Fruit fly (Drosophila melanogaster): Measurements from ENCODE around the gene CG31459.

DNA sequence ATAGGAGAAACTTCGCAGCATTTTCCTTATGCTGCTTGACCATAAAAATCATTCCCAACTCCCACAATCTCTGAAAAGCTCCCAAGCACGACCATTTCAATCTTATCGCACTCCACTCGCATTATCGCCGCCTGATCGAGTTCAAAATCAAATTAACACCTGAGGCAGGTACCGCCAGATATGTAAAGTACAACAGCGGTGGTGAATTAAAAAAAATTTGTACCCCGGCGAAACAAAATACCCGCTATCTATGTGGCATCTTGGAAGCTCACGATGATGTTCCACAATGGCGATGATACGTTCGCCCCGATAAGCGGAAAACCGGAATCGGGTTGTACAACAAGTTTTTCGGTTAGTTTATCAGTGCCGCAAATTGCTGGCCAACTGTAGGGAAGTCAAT lies 14.3 kb upstream of the CG31459 start:
- TF ChIP-seq pan (optimal IDR thresholded peaks at IDR 0.05) (no peak), CG8478 (optimal IDR thresholded peaks at IDR 0.05) (no peak), psq (optimal IDR thresholded peaks at IDR 0.05) (no peak), Dll (optimal IDR thresholded peaks at IDR 0.05) (no peak)

All from whole organism.